Fruit fly (Drosophila melanogaster): Measurements from ENCODE around the gene 825-Oak.
"Not testable (repeated sequence)": the region's sequence is repeated elsewhere in the genome, so short reads cannot be mapped to it uniquely, and the experiment has no call there.

Gene 825-Oak

dm6 chr3L:19472128-19472527 is at the start of gene 825-Oak, which contains the start of gene CG12519:
Gene 825-Oak, minus strand, starts transcription at chr3L:19472228.
Gene CG12519, plus strand, starts transcription at chr3L:19472491.
- TF ChIP-seq brk, N, Mio (GFP tag; optimal IDR thresholded peaks at IDR 0.05): not testable (repeated sequence)

dm6 chr3L:19521093-19521492 is 49.1 kb upstream of the 825-Oak start:
- TF ChIP-seq HLH106 (tag; optimal IDR thresholded peaks at IDR 0.05) (no peak), Abd-B (GFP tag; optimal IDR thresholded peaks at IDR 0.05) (no peak), foxo (GFP tag; optimal IDR thresholded peaks at IDR 0.05) (no peak), GATAd (GFP tag; optimal IDR thresholded peaks at IDR 0.05) (no peak), h (GFP tag; optimal IDR thresholded peaks at IDR 0.05) (no peak), lola (GFP tag; optimal IDR thresholded peaks at IDR 0.05) (no peak), Mio (GFP tag; optimal IDR thresholded peaks at IDR 0.05) (no peak), brk (GFP tag; optimal IDR thresholded peaks at IDR 0.05) (no peak), CG32264 (GFP tag; optimal IDR thresholded peaks at IDR 0.05) (no peak), Hr83 (GFP tag; optimal IDR thresholded peaks at IDR 0.05; ENCODE audit: poor library complexity, severe bottlenecking) (no peak), Sp1 (GFP tag; optimal IDR thresholded peaks at IDR 0.05) (no peak), Dif (GFP tag; optimal IDR thresholded peaks at IDR 0.05; ENCODE audit: partially characterized antibody) (no peak), OdsH (GFP tag; optimal IDR thresholded peaks at IDR 0.05) (no peak), usp (GFP tag; optimal IDR thresholded peaks at IDR 0.05) (no peak), dmrt93B (GFP tag; optimal IDR thresholded peaks at IDR 0.05) (no peak), Myc (optimal IDR thresholded peaks at IDR 0.05) (no peak), Hr78 (GFP tag; optimal IDR thresholded peaks at IDR 0.05) (no peak), ey (GFP tag; optimal IDR thresholded peaks at IDR 0.05) (no peak), sv (GFP tag; optimal IDR thresholded peaks at IDR 0.05) (no peak), Dfd (GFP tag; optimal IDR thresholded peaks at IDR 0.05) (no peak)

- TF ChIP-seq brk (GFP tag; optimal IDR thresholded peaks at IDR 0.05) (no peak), Hnf4 (GFP tag; optimal IDR thresholded peaks at IDR 0.05) (no peak), br (GFP tag; optimal IDR thresholded peaks at IDR 0.05) (no peak), pan (optimal IDR thresholded peaks at IDR 0.05) (no peak), HLH106 (tag; optimal IDR thresholded peaks at IDR 0.05) (no peak)
Measured at dm6 chr3L:19520645-19521044, 48.6 kb upstream of the 825-Oak start, which contains the start of gene Cpr76Bc. Gene Cpr76Bc, plus strand, starts transcription at chr3L:19520945.

dm6 chr3L:19519349-19519748 is 47.3 kb upstream of the 825-Oak start, which contains the start of gene Cpr76Bb:
Gene Cpr76Bb, plus strand, starts transcription at chr3L:19519649.
- TF ChIP-seq Hr78 (GFP tag; optimal IDR thresholded peaks at IDR 0.05) (no peak), sage (GFP tag; optimal IDR thresholded peaks at IDR 0.05) (no peak), tai (GFP tag; optimal IDR thresholded peaks at IDR 0.05) (no peak), GATAd (GFP tag; optimal IDR thresholded peaks at IDR 0.05) (no peak), Sp1 (GFP tag; optimal IDR thresholded peaks at IDR 0.05) (no peak), Jra (GFP tag; optimal IDR thresholded peaks at IDR 0.05) (no peak), lola (GFP tag; optimal IDR thresholded peaks at IDR 0.05) (no peak), ey (GFP tag; optimal IDR thresholded peaks at IDR 0.05) (no peak)

dm6 chr3L:19518232-19518631 is 46.2 kb upstream of the 825-Oak start, which contains the start of gene Cpr76Ba:
Gene Cpr76Ba, minus strand, starts transcription at chr3L:19518332.
- no peak for TF ChIP-seq lola (GFP tag; optimal IDR thresholded peaks at IDR 0.05)
- no peak for TF ChIP-seq N (GFP tag; optimal IDR thresholded peaks at IDR 0.05)
- no peak for TF ChIP-seq dl (GFP tag; optimal IDR thresholded peaks at IDR 0.05; ENCODE audit: insufficient read depth in 1 of 2, partially characterized antibody in 2 of 2)

- TF ChIP-seq br (GFP tag; optimal IDR thresholded peaks at IDR 0.05) (peak; percentile 47), HLH106 (tag; optimal IDR thresholded peaks at IDR 0.05) (peak; percentile 66), Hr83 (GFP tag; optimal IDR thresholded peaks at IDR 0.05; ENCODE audit: poor library complexity, severe bottlenecking) (peak; percentile 83), rgr (GFP tag; optimal IDR thresholded peaks at IDR 0.05) (peak; percentile 65), usp (GFP tag; optimal IDR thresholded peaks at IDR 0.05) (no peak), sv (GFP tag; optimal IDR thresholded peaks at IDR 0.05) (peak; percentile 60), dmrt93B (GFP tag; optimal IDR thresholded peaks at IDR 0.05) (peak; percentile 84), CG9705 (GFP tag; optimal IDR thresholded peaks at IDR 0.05) (peak; percentile 73), dl (GFP tag; optimal IDR thresholded peaks at IDR 0.05; ENCODE audit: insufficient read depth in 1 of 2, partially characterized antibody in 2 of 2) (no peak), Abd-B (GFP tag; optimal IDR thresholded peaks at IDR 0.05) (no peak), Dfd (GFP tag; optimal IDR thresholded peaks at IDR 0.05) (no peak), Myc (optimal IDR thresholded peaks at IDR 0.05) (peak; percentile 42), fru (GFP tag; optimal IDR thresholded peaks at IDR 0.05) (peak; percentile 55), lola (GFP tag; optimal IDR thresholded peaks at IDR 0.05) (no peak), Dif (GFP tag; optimal IDR thresholded peaks at IDR 0.05; ENCODE audit: partially characterized antibody) (no peak), psq (GFP tag; optimal IDR thresholded peaks at IDR 0.05) (no peak), h (GFP tag; optimal IDR thresholded peaks at IDR 0.05) (peak; percentile 62)
Measured at dm6 chr3L:19516547-19516946, 44.5 kb upstream of the 825-Oak start.

Data from whole organism, wandering third instar larva.